Worm (Caenorhabditis elegans) whole organism, dauer: ENCODE results near the gene H41C03.1.

ENCODE experiments used
- unc-62 ChIP-seq: sonication (generic microtip); optimal IDR thresholded peaks from 2 replicates; lab custom pipeline; 2017; ENCODE audit warnings: missing biosample characterization, missing genetic modification reagents, missing genetic modification characterization

The H41C03.1 gene

DNA sequence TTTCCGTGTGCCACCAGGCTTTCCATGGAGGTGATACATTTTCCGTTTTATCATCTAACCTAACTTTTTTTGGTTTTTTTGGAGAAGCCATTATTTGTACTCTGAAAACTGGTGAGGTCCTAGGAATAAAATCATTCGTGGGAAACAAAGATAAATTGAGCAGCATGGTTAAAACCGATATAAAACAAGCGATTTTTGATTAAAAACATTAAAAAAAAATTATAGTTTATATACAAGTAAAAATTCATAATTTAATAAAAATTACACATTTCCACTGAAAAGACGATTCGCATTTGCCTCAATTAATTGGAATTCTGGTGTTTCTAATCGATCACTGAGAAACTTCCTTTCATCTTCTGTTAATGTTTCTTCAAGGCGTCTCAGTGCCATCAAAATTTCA lies 15.8 kb upstream of the H41C03.1 start, which contains the start of gene ZK1248.15:
TSS of gene ZK1248.15 (minus strand) at position 101 of the 400 bp plus-strand sequence.
- TF ChIP-seq unc-62 (GFP tag; lab: Kevin White, UChicago): no peak

DNA sequence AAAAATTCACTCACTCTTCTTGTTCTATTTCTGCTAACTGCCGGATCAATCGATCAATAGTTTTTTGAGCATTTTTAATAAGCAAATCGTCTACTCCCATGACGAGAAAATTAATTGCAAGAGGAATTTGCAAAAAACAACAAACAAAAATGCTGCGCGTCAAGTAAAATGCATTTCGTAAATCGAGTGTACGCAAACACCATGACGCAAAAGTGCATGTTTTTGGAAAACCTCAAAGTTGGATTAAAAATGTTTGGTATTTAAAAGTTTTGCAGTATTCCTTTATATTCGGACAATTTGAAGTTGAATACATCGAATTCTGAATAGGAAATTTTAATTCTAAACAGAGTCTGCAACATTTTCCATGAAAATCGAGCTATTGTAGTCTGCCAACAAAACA lies 15.0 kb upstream of the H41C03.1 start, which contains the start of gene ZK1248.19:
TSS of gene ZK1248.19 (minus strand) at position 188 of the 400 bp plus-strand sequence.
- no peak for TF ChIP-seq unc-62 (GFP tag; lab: Kevin White, UChicago)

DNA sequence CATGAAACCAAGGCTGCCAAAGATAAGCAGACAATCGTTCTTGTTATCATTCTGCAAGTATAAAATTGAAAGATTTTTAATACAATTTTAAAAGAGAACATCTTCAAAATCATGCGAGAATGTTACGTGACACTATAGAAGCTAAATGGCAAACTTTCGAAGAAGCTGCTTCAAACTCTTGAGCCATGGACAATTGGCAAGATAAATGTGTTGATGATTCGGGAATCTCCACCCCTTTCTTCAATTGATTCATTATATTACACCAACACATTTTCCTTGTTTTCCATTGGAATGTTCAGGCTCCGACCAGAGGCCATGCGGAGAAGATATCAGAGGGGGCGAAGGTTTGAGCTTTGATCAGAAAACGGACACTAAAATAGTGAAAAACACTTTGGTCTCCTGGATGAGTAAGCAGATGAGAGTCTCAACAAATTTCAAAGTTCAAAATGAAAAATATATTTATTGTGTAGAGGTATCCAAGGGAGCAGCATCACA lies 13.1 kb upstream of the H41C03.1 start, which contains the start of gene lec-5:
TSS of gene lec-5 (minus strand) at position 51 of the 495 bp plus-strand sequence.
- TF ChIP-seq unc-62 (GFP tag; lab: Kevin White, UChicago): no peak

DNA sequence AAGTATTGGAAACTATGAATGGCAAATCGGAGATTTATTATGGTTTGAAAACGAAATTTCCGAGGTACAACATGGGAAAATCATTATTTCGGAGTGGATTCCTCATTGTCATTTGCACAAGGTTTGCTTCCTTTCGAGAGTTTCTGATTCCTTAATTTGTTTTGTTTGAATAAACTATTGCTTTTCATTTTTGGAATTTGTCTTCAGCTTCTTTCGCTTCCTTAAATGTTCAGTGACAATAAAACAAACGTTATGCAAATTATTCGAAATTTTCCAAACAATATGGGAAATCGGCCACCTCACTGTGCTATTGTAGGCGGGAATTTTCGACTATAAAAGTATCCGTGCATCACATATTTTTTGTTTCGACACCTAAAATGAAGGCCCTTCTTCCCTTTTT lies 12.4 kb upstream of the H41C03.1 start, which contains the start of gene nep-25:
TSS of gene nep-25 (plus strand) at position 375 of the 400 bp plus-strand sequence.
- TF ChIP-seq unc-62 (GFP tag; lab: Kevin White, UChicago): no peak

DNA sequence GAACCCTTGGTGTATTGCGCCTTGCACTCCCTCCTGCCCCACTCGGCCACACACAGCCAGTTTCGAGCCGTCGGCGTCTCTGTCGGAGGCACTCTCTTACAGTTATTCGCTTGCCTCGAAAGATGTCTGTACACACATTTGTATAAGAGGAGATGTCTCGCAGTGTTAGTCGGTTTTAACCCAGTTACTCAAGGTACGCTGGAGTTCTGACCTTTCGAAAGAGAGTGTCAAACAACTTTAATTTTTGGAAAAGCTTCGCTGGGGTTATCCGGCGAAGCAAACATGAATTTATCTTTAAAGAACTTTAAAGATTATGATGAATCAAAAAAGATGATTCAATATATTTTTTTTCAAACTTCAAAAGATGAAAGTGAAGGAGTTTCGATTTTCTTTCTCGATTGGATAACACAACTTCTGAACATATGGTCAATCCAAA lies 9.5 kb upstream of the H41C03.1 start:
- TF ChIP-seq unc-62 (GFP tag; lab: Kevin White, UChicago): peak; percentile 52

DNA sequence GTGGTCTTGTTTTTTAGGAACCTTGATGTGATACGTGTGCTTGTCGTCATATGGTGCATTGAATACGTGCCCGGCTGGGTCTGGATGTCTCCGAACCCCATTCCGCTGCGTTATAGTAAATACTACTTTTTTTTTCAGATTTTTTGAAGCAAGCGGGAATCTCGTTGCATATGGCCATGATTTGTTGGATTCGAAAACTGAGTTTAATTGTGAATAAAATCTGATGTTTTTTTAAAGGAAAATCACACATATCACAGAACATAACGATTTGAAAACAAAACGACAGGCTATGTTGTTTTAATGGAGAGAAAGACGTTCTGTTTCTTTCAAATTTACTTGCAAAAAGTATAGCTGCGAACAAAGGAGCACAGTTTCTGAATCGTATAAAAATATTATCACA lies 8.8 kb upstream of the H41C03.1 start, which contains the start of the genes ZK1248.17 and H41C03.3:
TSS of gene ZK1248.17 (minus strand) at position 101 of the 400 bp plus-strand sequence.
TSS of gene H41C03.3 (plus strand) at position 337 of the 400 bp plus-strand sequence.
- no peak for TF ChIP-seq unc-62 (GFP tag; lab: Kevin White, UChicago)

DNA sequence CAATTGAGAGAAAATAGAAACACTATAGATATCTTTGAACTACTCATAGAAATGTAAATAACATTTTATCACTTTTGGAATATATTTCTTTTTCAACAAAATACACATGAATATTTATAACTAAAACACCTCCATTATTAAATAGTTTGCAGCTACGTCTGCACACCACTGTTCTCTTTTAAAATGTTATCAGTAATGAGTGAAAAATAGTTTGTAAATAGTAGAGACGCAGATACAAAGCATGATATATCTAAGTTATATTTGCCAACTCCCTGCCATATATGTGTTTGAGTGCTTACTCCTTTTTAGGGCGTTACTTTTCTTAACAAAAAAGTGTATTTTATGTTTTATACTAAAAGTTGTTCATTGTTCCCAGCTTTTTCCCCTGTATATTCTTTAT lies 8.0 kb upstream of the H41C03.1 start:
- no peak for TF ChIP-seq unc-62 (GFP tag; lab: Kevin White, UChicago)

DNA sequence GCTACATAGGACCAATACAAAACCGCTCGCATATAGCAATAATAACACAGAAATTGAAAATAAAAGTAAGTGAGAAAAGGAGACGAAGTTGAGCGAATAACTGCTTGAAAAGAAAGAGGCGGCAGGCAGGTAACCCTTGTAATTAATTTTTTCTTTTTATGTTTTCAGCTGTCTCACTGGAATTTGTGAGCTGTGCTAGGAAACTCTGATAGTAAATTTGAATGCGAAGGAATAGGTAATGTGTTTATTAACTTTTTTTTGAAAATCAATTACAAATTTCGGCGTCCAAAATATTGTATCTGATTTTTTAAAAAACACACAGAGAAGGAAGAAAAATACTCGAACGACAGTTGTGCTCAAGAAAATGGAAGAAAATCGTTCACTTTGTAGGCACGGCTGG lies 2.2 kb upstream of the H41C03.1 start, which contains the start of gene H41C03.2:
TSS of gene H41C03.2 (minus strand) at position 101 of the 400 bp plus-strand sequence.
- TF ChIP-seq unc-62 (GFP tag; lab: Kevin White, UChicago): no peak

DNA sequence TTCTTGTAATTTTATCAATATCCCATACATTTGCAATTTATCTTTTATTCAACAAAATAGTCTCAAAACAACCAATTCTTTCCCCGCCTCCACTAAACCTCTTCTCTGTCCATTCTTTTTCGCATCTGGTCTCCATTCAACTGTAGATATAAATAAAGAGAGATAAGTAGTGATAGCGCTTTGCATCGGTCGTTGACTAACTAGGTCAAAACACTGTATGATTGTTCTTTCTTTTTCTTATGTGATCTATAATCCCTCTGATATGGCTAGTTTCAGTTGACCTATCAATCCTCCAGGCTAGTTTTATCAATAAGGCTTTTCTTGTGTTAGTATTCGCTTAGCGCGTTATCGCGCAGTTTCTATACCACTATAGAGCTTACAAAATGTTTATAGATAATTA lies 961 bp upstream of the H41C03.1 start:
- TF ChIP-seq unc-62 (GFP tag; lab: Kevin White, UChicago): no peak

DNA sequence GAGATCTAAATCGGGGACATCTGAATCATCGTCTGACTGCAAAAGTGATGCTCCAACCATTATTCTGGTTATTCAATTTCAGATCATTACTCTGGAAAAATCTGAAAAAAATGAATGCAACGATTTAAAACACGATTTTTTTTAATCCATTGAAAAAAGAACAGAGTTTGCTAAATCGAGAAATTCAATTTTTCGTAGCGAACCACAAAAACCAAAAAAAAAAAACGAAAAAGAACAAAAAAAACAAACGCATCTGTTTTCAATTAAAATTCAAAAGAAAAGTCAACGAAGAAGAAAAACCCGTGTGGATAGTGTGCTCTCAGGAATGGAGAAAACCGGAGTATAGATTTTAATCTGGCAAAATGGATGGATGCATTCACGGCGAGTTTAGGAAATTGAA lies 4.1 kb downstream of the H41C03.1 start, which contains the start of gene F55C12.4:
TSS of gene F55C12.4 (minus strand) at position 101 of the 400 bp plus-strand sequence.
- TF ChIP-seq unc-62 (GFP tag; lab: Kevin White, UChicago): no peak

DNA sequence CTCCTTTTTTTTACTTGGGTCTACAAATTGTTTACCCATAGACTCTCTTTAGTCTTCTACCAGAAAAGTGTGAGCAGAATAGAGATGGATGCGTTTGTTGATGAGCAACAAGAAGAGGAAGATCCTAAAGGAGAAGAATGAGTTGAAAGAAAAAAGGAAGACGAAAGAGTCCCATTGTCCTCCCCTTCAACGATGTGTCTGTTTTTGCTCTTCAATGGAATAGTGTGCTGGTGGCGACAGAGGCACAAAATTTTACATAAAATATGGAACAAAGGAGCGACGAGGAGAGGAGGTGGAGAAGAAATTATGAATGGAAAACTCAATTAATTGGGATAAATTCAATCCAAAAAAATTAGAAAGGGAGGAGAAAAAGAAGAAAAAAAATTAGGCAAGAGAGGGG lies 6.4 kb downstream of the H41C03.1 start:
- no peak for TF ChIP-seq unc-62 (GFP tag; lab: Kevin White, UChicago)

DNA sequence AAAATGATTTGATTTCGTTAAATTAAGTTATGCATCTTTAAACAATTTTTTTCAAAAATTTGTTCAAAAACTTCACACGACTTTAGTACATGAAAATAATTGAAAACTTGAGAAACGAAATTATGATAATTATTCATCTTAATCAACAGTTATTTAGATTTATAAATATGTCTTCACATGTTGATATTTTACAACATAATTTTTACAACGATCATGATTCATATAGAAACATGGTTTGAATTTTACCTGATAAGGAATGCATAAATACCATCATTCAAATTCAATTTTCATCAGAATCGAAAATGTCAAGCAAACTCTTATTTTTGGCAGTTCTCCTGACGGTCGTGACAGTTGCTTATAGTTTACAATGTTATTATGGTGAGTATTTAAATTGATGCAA lies 9.7 kb downstream of the H41C03.1 start, which contains the start of gene tag-234:
TSS of gene tag-234 (plus strand) at position 301 of the 400 bp plus-strand sequence.
- no peak for TF ChIP-seq unc-62 (GFP tag; lab: Kevin White, UChicago)

DNA sequence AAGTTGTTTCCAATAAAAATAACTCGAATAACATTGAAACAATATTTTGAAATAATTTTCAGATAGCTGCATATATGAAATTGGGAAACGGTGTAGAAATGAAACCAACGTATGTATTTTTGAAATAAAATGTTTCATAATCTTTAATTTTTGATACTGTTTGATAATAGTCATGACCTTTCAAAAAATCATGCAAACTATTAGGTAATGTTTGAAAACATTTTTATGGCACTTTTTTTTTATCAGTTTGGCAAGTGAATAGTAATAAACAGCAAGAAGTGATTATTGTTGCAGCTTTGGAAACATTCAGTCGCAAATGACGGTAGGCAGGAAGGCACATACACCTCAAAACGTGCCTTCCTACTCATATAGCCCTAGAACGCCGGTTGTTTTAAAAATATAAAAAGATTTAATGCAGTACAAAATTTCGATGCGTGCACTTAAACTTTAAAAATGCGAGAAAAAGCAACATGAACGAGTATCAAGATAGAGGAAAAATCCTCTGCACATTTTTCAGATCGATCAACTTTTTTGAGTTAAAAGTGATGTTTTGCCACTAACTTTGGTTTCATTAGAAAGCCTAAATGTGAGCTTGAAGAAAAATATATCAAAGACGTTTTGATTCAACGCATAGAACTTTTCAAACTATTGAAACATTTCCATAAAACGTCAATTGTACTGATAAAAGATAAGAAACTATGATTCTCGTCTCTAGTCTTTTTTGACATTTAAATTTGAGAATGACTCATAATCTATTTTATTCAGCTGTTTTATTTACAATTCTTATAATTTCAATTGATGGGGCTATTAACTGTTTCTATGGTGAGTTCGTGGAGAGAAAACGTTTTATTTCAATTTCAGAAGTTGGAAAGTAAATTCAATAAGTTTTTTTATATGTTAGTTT lies 11.4 kb downstream of the H41C03.1 start, which contains the start of gene F55C12.19:
TSS of gene F55C12.19 (plus strand) at position 735 of the 904 bp plus-strand sequence.
- TF ChIP-seq unc-62 (GFP tag; lab: Kevin White, UChicago): no peak

DNA sequence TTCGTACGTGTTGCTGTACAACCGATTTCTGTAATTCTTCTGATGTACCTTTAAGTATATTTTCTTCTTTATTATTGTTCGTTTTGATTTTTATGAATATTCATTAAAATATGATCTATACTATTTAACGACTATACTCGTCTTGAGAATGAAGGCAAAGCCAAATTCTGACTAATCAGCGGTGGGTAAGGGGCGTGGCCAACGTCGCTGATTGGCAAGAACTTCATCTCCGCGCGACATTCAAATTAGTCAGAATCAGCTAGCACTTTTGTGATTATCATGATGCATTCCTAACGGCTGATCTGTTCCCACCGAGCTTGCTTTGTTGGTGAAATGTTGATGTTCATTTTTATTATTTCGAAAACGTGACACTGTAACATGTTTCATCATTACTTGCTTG lies 12.7 kb downstream of the H41C03.1 start:
- no peak for TF ChIP-seq unc-62 (GFP tag; lab: Kevin White, UChicago)

DNA sequence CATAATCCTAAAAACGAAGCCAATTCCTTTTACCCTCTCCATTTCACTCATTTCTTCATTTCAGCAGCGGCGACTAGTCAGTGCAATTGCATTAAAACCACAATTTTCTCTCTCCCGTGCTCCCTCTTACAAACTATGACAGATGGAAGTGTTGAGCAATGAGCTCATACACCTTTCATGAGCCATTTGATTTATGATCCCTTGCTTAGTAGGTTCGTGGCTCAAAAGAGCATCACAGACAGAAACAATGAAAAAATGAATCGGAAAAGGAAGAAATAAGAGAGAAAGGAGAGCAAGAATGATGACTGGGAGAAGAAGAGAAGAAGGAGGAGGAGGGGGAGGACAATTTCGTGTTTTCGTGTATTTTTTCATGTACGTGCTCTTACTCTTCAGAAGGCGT lies 17.3 kb downstream of the H41C03.1 start:
- TF ChIP-seq unc-62 (GFP tag; lab: Kevin White, UChicago): no peak

DNA sequence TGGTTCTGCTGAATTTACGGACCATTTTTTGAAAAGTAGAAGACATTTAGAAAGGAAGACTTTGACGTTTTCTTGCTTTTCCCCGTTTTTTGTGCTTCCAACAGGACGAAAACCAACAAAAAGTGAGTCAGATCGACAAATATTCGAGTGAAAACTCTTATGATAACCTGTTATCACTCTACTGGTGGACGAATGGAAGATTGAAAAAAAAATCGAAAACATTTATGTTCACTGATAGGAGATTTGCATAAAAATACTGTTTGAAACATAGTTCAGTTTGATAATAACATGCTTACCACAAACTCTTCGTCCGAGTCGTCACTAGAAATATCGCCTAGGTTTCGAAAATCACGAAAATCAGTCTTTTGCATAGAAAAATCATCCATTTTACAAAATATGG lies 18.2 kb downstream of the H41C03.1 start:
- no peak for TF ChIP-seq unc-62 (GFP tag; lab: Kevin White, UChicago)
